Worm (Caenorhabditis elegans) whole organism, young adult: Measurements from ENCODE around the gene E04F6.15.

Source experiments
- cebp-1 ChIP-seq, 2 experiments: fragments of 200-800 bp in 1 of 2; sonication (Bioruptor generic) in 1 of 2; sonication (generic microtip) in 1 of 2; IDR thresholded peaks in 1 of 2; optimal IDR thresholded peaks in 1 of 2; 2 replicates each; pipeline versions ENCODE4 v1.3.6 to Lab custom; 2017 to 2022; ENCODE audit warnings: missing compliant biosample characterization in 2 of 2, missing genetic modification characterization in 2 of 2, mild to moderate bottlenecking in 1 of 2, missing genetic modification reagents in 1 of 2, moderate library complexity in 1 of 2
- ztf-28 ChIP-seq: fragments of 200-800 bp; sonication (Bioruptor generic); IDR thresholded peaks from 2 replicates; pipeline ENCODE4 v1.3.6; 2022; ENCODE audit warnings: missing genetic modification reagents, missing genetic modification characterization, missing compliant biosample characterization

ce11 chrII:7205388-7205787, 4.7 kb downstream of the E04F6.15 start, which contains the start of gene srd-59:
- TF ChIP-seq cebp-1 (GFP tag; IDR thresholded peaks at IDR 0.05; lab: Robert Waterston, UW) (no peak), cebp-1 (tag; optimal IDR thresholded peaks at IDR 0.05; lab: Kevin White, UChicago) (no peak), ztf-28 (GFP tag; lab: Robert Waterston, UW) (no peak)
